Fruit fly (Drosophila melanogaster) whole organism, wandering third instar larva: ENCODE results near the gene CG5966.
A peak's percentile ranks its signal among the peaks of the same experiment; 100 is the strongest.

Experiments
- Abd-B ChIP-seq: fragments of >200 bp; optimal IDR thresholded peaks from 2 replicates; lab custom pipeline; 2017; ENCODE audit warnings: missing biosample characterization, missing genetic modification characterization
- CG32264 ChIP-seq: fragments of 200-800 bp; sonication (Bioruptor generic); optimal IDR thresholded peaks from 2 replicates; lab custom pipeline; 2016; ENCODE audit warnings: missing biosample characterization, missing genetic modification characterization
- CG9705 ChIP-seq: fragments of 200-800 bp; sonication (Bioruptor generic); optimal IDR thresholded peaks from 2 replicates; lab custom pipeline; 2018; ENCODE audit warnings: missing biosample characterization, mild to moderate bottlenecking, missing genetic modification characterization
- CrebA ChIP-seq: fragments of 200-800 bp; sonication (Bioruptor generic); optimal IDR thresholded peaks from 2 replicates; lab custom pipeline; 2016; ENCODE audit warnings: missing biosample characterization, mild to moderate bottlenecking, missing genetic modification characterization, borderline replicate concordance
- Dfd ChIP-seq: fragments of >200 bp; optimal IDR thresholded peaks from 2 replicates; lab custom pipeline; 2017; ENCODE audit warnings: missing biosample characterization, missing genetic modification characterization
- Dif ChIP-seq: fragments of 200-275, 200-300 bp; sonication (Bioruptor generic); optimal IDR thresholded peaks from 2 replicates; lab custom pipeline; 2018; ENCODE audit warnings: missing biosample characterization, missing genetic modification characterization; ENCODE audit not compliant: partially characterized antibody
- GATAd ChIP-seq: sonication (Bioruptor generic); optimal IDR thresholded peaks from 2 replicates; lab custom pipeline; 2016; ENCODE audit warnings: missing biosample characterization, missing genetic modification characterization
- HLH106 ChIP-seq: fragments of 200-800 bp; optimal IDR thresholded peaks from 3 replicates; lab custom pipeline; 2019; ENCODE audit warnings: missing biosample characterization, mild to moderate bottlenecking, missing genetic modification characterization, moderate library complexity
- Hnf4 ChIP-seq: fragments of 200-800 bp; sonication (Bioruptor generic); optimal IDR thresholded peaks from 2 replicates; lab custom pipeline; 2016; ENCODE audit warnings: missing biosample characterization, mild to moderate bottlenecking, missing genetic modification characterization
- Hr78 ChIP-seq: fragments of >200 bp; optimal IDR thresholded peaks from 2 replicates; lab custom pipeline; 2017; ENCODE audit warnings: missing biosample characterization, missing genetic modification characterization
- Hr83 ChIP-seq: fragments of 200-300 bp; sonication (Bioruptor generic); optimal IDR thresholded peaks from 2 replicates; lab custom pipeline; 2016; ENCODE audit warnings: missing biosample characterization, mild to moderate bottlenecking, missing genetic modification characterization, moderate library complexity; ENCODE audit not compliant: poor library complexity, severe bottlenecking
- Jra ChIP-seq: sonication (Bioruptor generic); optimal IDR thresholded peaks from 2 replicates; lab custom pipeline; 2016; ENCODE audit warnings: missing biosample characterization, missing genetic modification characterization
- Mio ChIP-seq: sonication (Bioruptor generic); optimal IDR thresholded peaks from 2 replicates; lab custom pipeline; 2016; ENCODE audit warnings: missing biosample characterization, missing genetic modification characterization
- Myc ChIP-seq: fragments of >200 bp; optimal IDR thresholded peaks from 2 replicates; lab custom pipeline; 2017
- N ChIP-seq: fragments of >200 bp; optimal IDR thresholded peaks from 2 replicates; lab custom pipeline; 2018; ENCODE audit warnings: missing biosample characterization, missing external identifiers, missing genetic modification characterization
- OdsH ChIP-seq: fragments of 200-800 bp; sonication (Bioruptor generic); optimal IDR thresholded peaks from 2 replicates; lab custom pipeline; 2016; ENCODE audit warnings: missing biosample characterization, mild to moderate bottlenecking, missing genetic modification characterization
- Rel ChIP-seq, 2 experiments: fragments of 200-800 bp; sonication (Bioruptor generic) in 1 of 2; optimal IDR thresholded peaks; 2 replicates in 1 of 2; 3 replicates in 1 of 2; lab custom pipeline; 2016 to 2019; ENCODE audit warnings: mild to moderate bottlenecking in 2 of 2, missing biosample characterization in 2 of 2, missing genetic modification characterization in 2 of 2, moderate library complexity in 1 of 2
- Sp1 ChIP-seq: fragments of 200-800 bp; sonication (Bioruptor generic); optimal IDR thresholded peaks from 3 replicates; lab custom pipeline; 2019; ENCODE audit warnings: missing biosample characterization, mild to moderate bottlenecking, missing genetic modification characterization, moderate library complexity
- Vsx2 ChIP-seq: fragments of 200-300, 225-300 bp; sonication (Bioruptor generic); optimal IDR thresholded peaks from 2 replicates; lab custom pipeline; 2018; ENCODE audit warnings: missing biosample characterization, missing genetic modification characterization; ENCODE audit not compliant: partially characterized antibody
- br ChIP-seq: fragments of 200-800 bp; sonication (Bioruptor generic); optimal IDR thresholded peaks from 2 replicates; lab custom pipeline; 2016; ENCODE audit warnings: missing biosample characterization, missing genetic modification characterization
- brk ChIP-seq: fragments of 200-800 bp; sonication (Bioruptor generic); optimal IDR thresholded peaks from 2 replicates; lab custom pipeline; 2016; ENCODE audit warnings: missing biosample characterization, mild to moderate bottlenecking, missing genetic modification characterization
- dl ChIP-seq, 2 experiments: fragments of 175-275, 200-275 bp in 1 of 2; fragments of 200-275 bp in 1 of 2; sonication (Bioruptor generic); optimal IDR thresholded peaks; lab custom pipeline; 2018; ENCODE audit warnings: mild to moderate bottlenecking in 2 of 2, missing biosample characterization in 2 of 2, missing genetic modification characterization in 2 of 2, moderate library complexity in 2 of 2; ENCODE audit not compliant: partially characterized antibody in 2 of 2, insufficient read depth in 1 of 2
- dmrt93B ChIP-seq: fragments of 200-800 bp; sonication (Bioruptor generic); optimal IDR thresholded peaks from 2 replicates; lab custom pipeline; 2018; ENCODE audit warnings: missing biosample characterization, mild to moderate bottlenecking, missing genetic modification characterization
- dsf ChIP-seq: sonication (Bioruptor generic); optimal IDR thresholded peaks from 2 replicates; lab custom pipeline; 2016; ENCODE audit warnings: missing biosample characterization, missing genetic modification characterization, borderline replicate concordance
- ey ChIP-seq: fragments of 200-800 bp; sonication (Bioruptor generic); optimal IDR thresholded peaks from 2 replicates; lab custom pipeline; 2016; ENCODE audit warnings: missing biosample characterization, missing genetic modification characterization
- foxo ChIP-seq, 2 experiments: fragments of 200-800 bp; sonication (Bioruptor generic); optimal IDR thresholded peaks; 2 replicates in 1 of 2; 3 replicates in 1 of 2; lab custom pipeline; 2016 to 2017; ENCODE audit warnings: missing biosample characterization in 2 of 2, missing genetic modification characterization in 2 of 2
- fru ChIP-seq: fragments of 200-800 bp; sonication (Bioruptor generic); optimal IDR thresholded peaks from 3 replicates; lab custom pipeline; 2016; ENCODE audit warnings: missing biosample characterization, mild to moderate bottlenecking, missing genetic modification characterization
- h ChIP-seq: fragments of 200-800 bp; sonication (Bioruptor generic); optimal IDR thresholded peaks from 3 replicates; lab custom pipeline; 2016; ENCODE audit warnings: missing biosample characterization, mild to moderate bottlenecking, missing genetic modification characterization
- jim ChIP-seq: fragments of 175-275, 200-325 bp; sonication (Bioruptor generic); optimal IDR thresholded peaks from 2 replicates; lab custom pipeline; 2016; ENCODE audit warnings: missing biosample characterization, mild to moderate bottlenecking, missing genetic modification characterization
- lola ChIP-seq: fragments of >200 bp; optimal IDR thresholded peaks from 2 replicates; lab custom pipeline; 2017; ENCODE audit warnings: missing biosample characterization, missing genetic modification characterization
- pan ChIP-seq: fragments of >200 bp; optimal IDR thresholded peaks from 2 replicates; lab custom pipeline; 2017
- psq ChIP-seq: fragments of 200-800 bp; sonication (Bioruptor generic); optimal IDR thresholded peaks from 3 replicates; lab custom pipeline; 2017; ENCODE audit warnings: missing biosample characterization, mild to moderate bottlenecking, missing genetic modification characterization, moderate library complexity
- rgr ChIP-seq: fragments of 200-800 bp; sonication (Bioruptor generic); optimal IDR thresholded peaks from 3 replicates; lab custom pipeline; 2016; ENCODE audit warnings: missing biosample characterization, mild to moderate bottlenecking, missing genetic modification characterization
- sage ChIP-seq: fragments of 200-800 bp; sonication (Bioruptor generic); optimal IDR thresholded peaks from 2 replicates; lab custom pipeline; 2016; ENCODE audit warnings: missing biosample characterization, mild to moderate bottlenecking, missing genetic modification characterization
- sv ChIP-seq: fragments of 200-800 bp; sonication (Bioruptor generic); optimal IDR thresholded peaks from 3 replicates; lab custom pipeline; 2016; ENCODE audit warnings: missing biosample characterization, missing genetic modification characterization
- tai ChIP-seq: sonication (Bioruptor generic); optimal IDR thresholded peaks from 2 replicates; lab custom pipeline; 2016; ENCODE audit warnings: missing biosample characterization, missing genetic modification characterization
- usp ChIP-seq: fragments of >200 bp; optimal IDR thresholded peaks from 2 replicates; lab custom pipeline; 2017; ENCODE audit warnings: missing biosample characterization, missing genetic modification characterization
- woc ChIP-seq: sonication (Bioruptor generic); optimal IDR thresholded peaks from 2 replicates; lab custom pipeline; 2016; ENCODE audit warnings: missing biosample characterization, mild to moderate bottlenecking, missing genetic modification characterization

The CG5966 gene

dm6 chrX:5992767-5993325 lies 4.3 kb downstream of the CG5966 start:
- TF ChIP-seq brk (no peak), Abd-B (GFP tag; lab: Kevin White, UChicago) (no peak), ey (GFP tag; lab: Kevin White, UChicago) (no peak)

- TF ChIP-seq h (GFP tag; lab: Kevin White, UChicago), result peak; percentile 28
- TF ChIP-seq ey (GFP tag; lab: Kevin White, UChicago), result no peak
- no peak for TF ChIP-seq Vsx2 (GFP tag; lab: Kevin White, UChicago)
- no peak for TF ChIP-seq dmrt93B (GFP tag; lab: Kevin White, UChicago)
- peak in 1 of 2 experiments; percentile 20 for TF ChIP-seq foxo (GFP tag; optimal IDR thresholded peaks at IDR 0.05; lab: Kevin White, UChicago)
- peak; percentile 15 for TF ChIP-seq psq
- TF ChIP-seq fru (GFP tag; lab: Kevin White, UChicago), result no peak
- TF ChIP-seq lola (GFP tag; lab: Kevin White, UChicago), result no peak
- TF ChIP-seq HLH106 (tag; lab: Kevin White, UChicago), result no peak
- TF ChIP-seq Rel (GFP tag; optimal IDR thresholded peaks at IDR 0.05; lab: Kevin White, UChicago), result no peak
- TF ChIP-seq Rel (tag; optimal IDR thresholded peaks at IDR 0.05; lab: Kevin White, UChicago), result no peak
- TF ChIP-seq CrebA, result no peak
- TF ChIP-seq woc, result peak; percentile 3
These were observed 7.4 kb downstream of the CG5966 start for dm6 chrX:5995951-5996350.

- TF ChIP-seq pan (lab: Kevin White, UChicago) (no peak), tai (no peak), brk (no peak)
These were observed 9.3 kb downstream of the CG5966 start for dm6 chrX:5997931-5998330.

- TF ChIP-seq sv, result peak; percentile 87
- TF ChIP-seq Mio (GFP tag; lab: Kevin White, UChicago), result no peak
- TF ChIP-seq lola (GFP tag; lab: Kevin White, UChicago), result no peak
- TF ChIP-seq Abd-B (GFP tag; lab: Kevin White, UChicago), result no peak
- no peak for TF ChIP-seq Dfd (GFP tag; lab: Kevin White, UChicago)
- no peak for TF ChIP-seq N (GFP tag; lab: Kevin White, UChicago)
- no peak for TF ChIP-seq jim
- TF ChIP-seq ey (GFP tag; lab: Kevin White, UChicago), result peak; percentile 89
- TF ChIP-seq Hr78, result no peak
- TF ChIP-seq sage (GFP tag; lab: Kevin White, UChicago), result peak; percentile 49
- peak; percentile 69 for TF ChIP-seq CG9705 (GFP tag; lab: Kevin White, UChicago)
- TF ChIP-seq Vsx2 (GFP tag; lab: Kevin White, UChicago), result no peak
- TF ChIP-seq Myc (lab: Kevin White, UChicago), result no peak
- TF ChIP-seq Hr83 (GFP tag; lab: Kevin White, UChicago), result no peak
- no peak for TF ChIP-seq Rel (GFP tag; optimal IDR thresholded peaks at IDR 0.05; lab: Kevin White, UChicago)
- peak; percentile 37 for TF ChIP-seq Rel (tag; optimal IDR thresholded peaks at IDR 0.05; lab: Kevin White, UChicago)
- TF ChIP-seq rgr (GFP tag; lab: Kevin White, UChicago), result peak; percentile 82
- TF ChIP-seq fru (GFP tag; lab: Kevin White, UChicago), result peak; percentile 94
- TF ChIP-seq Dif (GFP tag; lab: Kevin White, UChicago), result no peak
- peak; percentile 82 for TF ChIP-seq psq
- peak; percentile 82 for TF ChIP-seq Hnf4 (GFP tag; lab: Kevin White, UChicago)
- TF ChIP-seq br (GFP tag; lab: Kevin White, UChicago), result peak; percentile 87
- peak; percentile 68 for TF ChIP-seq dmrt93B (GFP tag; lab: Kevin White, UChicago)
- peak; percentile 36 for TF ChIP-seq brk
- peak; percentile 64 for TF ChIP-seq tai
- peak; percentile 86 for TF ChIP-seq Sp1 (GFP tag; lab: Kevin White, UChicago)
- no peak for TF ChIP-seq dsf (GFP tag; lab: Kevin White, UChicago)
- peak; percentile 80 for TF ChIP-seq Jra (GFP tag; lab: Kevin White, UChicago)
- TF ChIP-seq dl (GFP tag; optimal IDR thresholded peaks at IDR 0.05; lab: Kevin White, UChicago; ENCODE audit: insufficient read depth in 1 of 2, partially characterized antibody in 2 of 2), result no peak
- peak; percentile 88 for TF ChIP-seq HLH106 (tag; lab: Kevin White, UChicago)
- no peak for TF ChIP-seq usp (GFP tag; lab: Kevin White, UChicago)
- TF ChIP-seq OdsH (GFP tag; lab: Kevin White, UChicago), result peak; percentile 86
- no peak for TF ChIP-seq pan (lab: Kevin White, UChicago)
- TF ChIP-seq GATAd (GFP tag; lab: Kevin White, UChicago), result no peak
- TF ChIP-seq CrebA, result peak; percentile 26
- TF ChIP-seq foxo (GFP tag; optimal IDR thresholded peaks at IDR 0.05; lab: Kevin White, UChicago), result peak; percentile 34 to 92
- peak; percentile 54 for TF ChIP-seq CG32264 (GFP tag; lab: Kevin White, UChicago)
- peak; percentile 82 for TF ChIP-seq woc
- TF ChIP-seq h (GFP tag; lab: Kevin White, UChicago), result peak; percentile 92
- TF ChIP-seq, all 38 proteins: peak for 22
These were observed 12.3 kb downstream of the CG5966 start, which contains the start of gene CG4766 for dm6 chrX:6000747-6001426. CG4766 (minus strand) TSS chrX:6000797.
